Fruit fly (Drosophila melanogaster) whole organism, prepupa: Measurements from ENCODE around the gene CG7695.
A peak's percentile ranks its signal among the peaks of the same experiment; 100 is the strongest.

Experiments
- Blimp-1 ChIP-seq: fragments of 200-800 bp; sonication (Bioruptor generic); optimal IDR thresholded peaks from 3 replicates; lab custom pipeline; 2017; ENCODE audit warnings: missing biosample characterization, missing genetic modification characterization, mild to moderate bottlenecking, moderate library complexity, missing genetic modification reagents
- CG10631 ChIP-seq: fragments of 200-800 bp; sonication (Bioruptor generic); optimal IDR thresholded peaks from 2 replicates; lab custom pipeline; 2016; ENCODE audit warnings: missing biosample characterization, missing genetic modification characterization
- CG10669 ChIP-seq: fragments of 200-800 bp; sonication (Bioruptor generic); optimal IDR thresholded peaks from 3 replicates; lab custom pipeline; 2018; ENCODE audit warnings: missing biosample characterization, mild to moderate bottlenecking, missing genetic modification characterization, moderate library complexity
- CG11294 ChIP-seq: fragments of 200-800 bp; sonication (Bioruptor generic); IDR thresholded peaks from 2 replicates; pipeline ENCODE4 v1.3.6; 2022; ENCODE audit warnings: missing biosample characterization, missing genetic modification characterization
- CG15336 ChIP-seq: fragments of 200-800 bp; sonication (Bioruptor generic); IDR thresholded peaks from 2 replicates; pipeline ENCODE4 v1.3.6; 2022; ENCODE audit warnings: missing biosample characterization, missing genetic modification characterization
- CG1621 ChIP-seq: fragments of 200-800 bp; sonication (Bioruptor generic); optimal IDR thresholded peaks from 3 replicates; lab custom pipeline; 2018; ENCODE audit warnings: missing biosample characterization, mild to moderate bottlenecking, missing genetic modification characterization
- CG16779 ChIP-seq: fragments of 200-800 bp; sonication (Bioruptor generic); optimal IDR thresholded peaks from 3 replicates; lab custom pipeline; 2017; ENCODE audit warnings: missing biosample characterization, mild to moderate bottlenecking, missing genetic modification characterization
- CG3032 ChIP-seq: fragments of 200-800 bp; optimal IDR thresholded peaks from 2 replicates; lab custom pipeline; 2019; ENCODE audit warnings: missing biosample characterization, mild to moderate bottlenecking, missing genetic modification characterization, moderate library complexity
- CG31627 ChIP-seq: fragments of 200-800 bp; sonication (Bioruptor generic); optimal IDR thresholded peaks from 3 replicates; lab custom pipeline; 2016; ENCODE audit warnings: missing biosample characterization, missing genetic modification characterization
- CG34406 ChIP-seq: fragments of 200-800 bp; sonication (Bioruptor generic); optimal IDR thresholded peaks from 3 replicates; lab custom pipeline; 2016; ENCODE audit warnings: missing biosample characterization, missing genetic modification characterization
- CG3919 ChIP-seq: fragments of 200-800 bp; sonication (Bioruptor generic); optimal IDR thresholded peaks from 3 replicates; lab custom pipeline; 2016; ENCODE audit warnings: missing biosample characterization, missing genetic modification characterization
- CG4318 ChIP-seq: fragments of 200-800 bp; sonication (Bioruptor generic); optimal IDR thresholded peaks from 3 replicates; lab custom pipeline; 2017; ENCODE audit warnings: missing biosample characterization, mild to moderate bottlenecking, missing genetic modification characterization
- CG6163 ChIP-seq: fragments of 200-800 bp; sonication (Bioruptor generic); IDR thresholded peaks from 3 replicates; pipeline ENCODE4 v1.3.6; 2022; ENCODE audit warnings: missing biosample characterization, missing genetic modification characterization
- CG6792 ChIP-seq: fragments of 200-800 bp; sonication (Bioruptor generic); optimal IDR thresholded peaks from 3 replicates; lab custom pipeline; 2016; ENCODE audit warnings: missing biosample characterization, missing genetic modification characterization
- CG6808 ChIP-seq: fragments of 200-800 bp; sonication (Bioruptor generic); optimal IDR thresholded peaks from 3 replicates; lab custom pipeline; 2017; ENCODE audit warnings: missing biosample characterization, missing genetic modification characterization, mild to moderate bottlenecking, moderate library complexity, missing genetic modification reagents
- CG6854 ChIP-seq: fragments of 200-800 bp; sonication (Bioruptor generic); optimal IDR thresholded peaks from 2 replicates; lab custom pipeline; 2017; ENCODE audit warnings: missing biosample characterization, mild to moderate bottlenecking, missing genetic modification characterization
- CG7368 ChIP-seq: fragments of 200-800 bp; sonication (Bioruptor generic); optimal IDR thresholded peaks from 3 replicates; lab custom pipeline; 2016; ENCODE audit warnings: missing biosample characterization, missing genetic modification characterization
- CG8119 ChIP-seq: fragments of 200-800 bp; sonication (Bioruptor generic); IDR thresholded peaks from 3 replicates; pipeline ENCODE4 v1.3.6; 2022; ENCODE audit warnings: missing biosample characterization, missing genetic modification characterization
- CG8319 ChIP-seq: fragments of 200-800 bp; sonication (Bioruptor generic); optimal IDR thresholded peaks from 3 replicates; lab custom pipeline; 2016; ENCODE audit warnings: missing biosample characterization, missing genetic modification characterization
- CG8632 ChIP-seq: fragments of 200-800 bp; sonication (Bioruptor generic); optimal IDR thresholded peaks from 3 replicates; lab custom pipeline; 2016; ENCODE audit warnings: missing biosample characterization, missing genetic modification characterization
- CG9139 ChIP-seq: fragments of 200-800 bp; sonication (Bioruptor generic); optimal IDR thresholded peaks from 3 replicates; lab custom pipeline; 2017; ENCODE audit warnings: missing biosample characterization, mild to moderate bottlenecking, missing genetic modification characterization
- Eip75B ChIP-seq: fragments of 200-800 bp; sonication (Bioruptor generic); optimal IDR thresholded peaks from 3 replicates; lab custom pipeline; 2016; ENCODE audit warnings: missing biosample characterization, missing genetic modification characterization
- Eip78C ChIP-seq: fragments of 200-800 bp; sonication (Bioruptor generic); peaks from one replicate; lab custom pipeline; 2016; ENCODE audit warnings: missing biosample characterization, missing genetic modification characterization
- Eip93F ChIP-seq: fragments of 200-800 bp; sonication (Bioruptor generic); optimal IDR thresholded peaks from 2 replicates; lab custom pipeline; 2016; ENCODE audit warnings: missing biosample characterization, mild to moderate bottlenecking, missing genetic modification characterization
- Ets21C ChIP-seq: fragments of 200-800 bp; sonication (Bioruptor generic); optimal IDR thresholded peaks from 3 replicates; lab custom pipeline; 2016; ENCODE audit warnings: missing biosample characterization, missing genetic modification characterization
- Ets96B ChIP-seq: fragments of 200-800 bp; optimal IDR thresholded peaks from 2 replicates; lab custom pipeline; 2019; ENCODE audit warnings: missing biosample characterization, mild to moderate bottlenecking, missing genetic modification characterization, moderate library complexity
- Gug ChIP-seq: fragments of 200-800 bp; sonication (Bioruptor generic); IDR thresholded peaks from 2 replicates; pipeline ENCODE4 v1.3.6; 2022; ENCODE audit warnings: missing biosample characterization, missing genetic modification characterization
- Hr38 ChIP-seq: sonication (Bioruptor generic); optimal IDR thresholded peaks from 2 replicates; lab custom pipeline; 2016; ENCODE audit warnings: missing biosample characterization, missing genetic modification characterization
- Hr39 ChIP-seq: fragments of 200-800 bp; sonication (Bioruptor generic); optimal IDR thresholded peaks from 2 replicates; lab custom pipeline; 2016; ENCODE audit warnings: missing biosample characterization, missing genetic modification characterization
- Hr4 ChIP-seq: fragments of 200-800 bp; sonication (Bioruptor generic); optimal IDR thresholded peaks from 3 replicates; lab custom pipeline; 2016; ENCODE audit warnings: missing biosample characterization, missing genetic modification characterization
- Lpt ChIP-seq: fragments of 200-800 bp; sonication (Bioruptor generic); optimal IDR thresholded peaks from 3 replicates; lab custom pipeline; 2016; ENCODE audit warnings: missing biosample characterization, missing genetic modification characterization
- Met ChIP-seq: fragments of 200-800 bp; sonication (Bioruptor generic); optimal IDR thresholded peaks from 3 replicates; lab custom pipeline; 2016; ENCODE audit warnings: missing biosample characterization, missing genetic modification characterization
- OdsH ChIP-seq: fragments of 200-800 bp; sonication (Bioruptor generic); optimal IDR thresholded peaks from 3 replicates; lab custom pipeline; 2016; ENCODE audit warnings: missing biosample characterization, missing genetic modification characterization
- Sox102F ChIP-seq: fragments of 200-800 bp; sonication (Bioruptor generic); optimal IDR thresholded peaks from 2 replicates; lab custom pipeline; 2016; ENCODE audit warnings: missing biosample characterization, mild to moderate bottlenecking, missing genetic modification characterization
- Sox14 ChIP-seq: fragments of 200-800 bp; sonication (Bioruptor generic); optimal IDR thresholded peaks from 3 replicates; lab custom pipeline; 2016; ENCODE audit warnings: missing biosample characterization, missing genetic modification characterization
- Sox15 ChIP-seq: fragments of 200-800 bp; sonication (Bioruptor generic); optimal IDR thresholded peaks from 3 replicates; lab custom pipeline; 2016; ENCODE audit warnings: missing biosample characterization, missing genetic modification characterization
- achi ChIP-seq: fragments of 200-800 bp; sonication (Bioruptor generic); optimal IDR thresholded peaks from 3 replicates; lab custom pipeline; 2016; ENCODE audit warnings: missing biosample characterization, missing genetic modification characterization
- acj6 ChIP-seq: fragments of 200-800 bp; sonication (Bioruptor generic); optimal IDR thresholded peaks from 3 replicates; lab custom pipeline; 2016; ENCODE audit warnings: missing biosample characterization, missing genetic modification characterization
- cyc ChIP-seq: fragments of 200-800 bp; sonication (Bioruptor generic); optimal IDR thresholded peaks from 3 replicates; lab custom pipeline; 2016; ENCODE audit warnings: missing biosample characterization, missing genetic modification characterization
- dac ChIP-seq: fragments of 200-800 bp; sonication (Bioruptor generic); optimal IDR thresholded peaks from 2 replicates; lab custom pipeline; 2017; ENCODE audit warnings: missing biosample characterization, mild to moderate bottlenecking, missing genetic modification characterization
- dsx ChIP-seq: fragments of 200-800 bp; optimal IDR thresholded peaks from 3 replicates; lab custom pipeline; 2019; ENCODE audit warnings: missing biosample characterization, mild to moderate bottlenecking, missing genetic modification characterization, moderate library complexity; ENCODE audit not compliant: poor library complexity, severe bottlenecking
- eg ChIP-seq: fragments of 200-800 bp; sonication (Bioruptor generic); IDR thresholded peaks from 3 replicates; pipeline ENCODE4 v1.3.6; 2022; ENCODE audit warnings: missing biosample characterization, missing genetic modification characterization
- esn ChIP-seq: fragments of 200-800 bp; sonication (Bioruptor generic); optimal IDR thresholded peaks from 2 replicates; lab custom pipeline; 2016; ENCODE audit warnings: missing biosample characterization, mild to moderate bottlenecking, missing genetic modification characterization, moderate library complexity
- fd59A ChIP-seq: fragments of 200-800 bp; sonication (Bioruptor generic); optimal IDR thresholded peaks from 2 replicates; lab custom pipeline; 2017; ENCODE audit warnings: missing biosample characterization, mild to moderate bottlenecking, missing genetic modification characterization, missing genetic modification reagents
- fd85E ChIP-seq: fragments of 200-800 bp; sonication (Bioruptor generic); optimal IDR thresholded peaks from 3 replicates; lab custom pipeline; 2016; ENCODE audit warnings: missing biosample characterization, missing genetic modification characterization
- lz ChIP-seq: fragments of 200-800 bp; sonication (Bioruptor generic); optimal IDR thresholded peaks from 3 replicates; lab custom pipeline; 2016; ENCODE audit warnings: missing biosample characterization, missing genetic modification characterization
- net ChIP-seq: fragments of 200-800 bp; sonication (Bioruptor generic); optimal IDR thresholded peaks from 3 replicates; lab custom pipeline; 2016; ENCODE audit warnings: missing biosample characterization, missing genetic modification characterization
- pdm3 ChIP-seq: fragments of 200-800 bp; sonication (Bioruptor generic); optimal IDR thresholded peaks from 3 replicates; lab custom pipeline; 2016; ENCODE audit warnings: missing biosample characterization, missing genetic modification characterization
- salr ChIP-seq, 2 experiments: fragments of 200-800 bp; sonication (Bioruptor generic); optimal IDR thresholded peaks; 3 replicates each; lab custom pipeline; 2016 to 2018; ENCODE audit warnings: missing biosample characterization in 2 of 2, missing genetic modification characterization in 2 of 2, mild to moderate bottlenecking in 1 of 2
- spab ChIP-seq: fragments of 200-800 bp; sonication (Bioruptor generic); optimal IDR thresholded peaks from 2 replicates; lab custom pipeline; 2017; ENCODE audit warnings: missing biosample characterization, mild to moderate bottlenecking, missing genetic modification characterization, missing genetic modification reagents
- ss ChIP-seq, 2 experiments: fragments of 200-800 bp; sonication (Bioruptor generic); optimal IDR thresholded peaks; 2 replicates in 1 of 2; 3 replicates in 1 of 2; lab custom pipeline; 2017 to 2018; ENCODE audit warnings: mild to moderate bottlenecking in 2 of 2, missing biosample characterization in 2 of 2, missing genetic modification characterization in 2 of 2, moderate library complexity in 1 of 2
- svp ChIP-seq: fragments of 200-800 bp; sonication (Bioruptor generic); peaks from one replicate; lab custom pipeline; 2016; ENCODE audit warnings: missing biosample characterization, missing genetic modification characterization
- vri ChIP-seq: fragments of 200-800 bp; sonication (Bioruptor generic); optimal IDR thresholded peaks from 3 replicates; lab custom pipeline; 2016; ENCODE audit warnings: missing biosample characterization, mild to moderate bottlenecking, missing genetic modification characterization

CG7695 gene

DNA sequence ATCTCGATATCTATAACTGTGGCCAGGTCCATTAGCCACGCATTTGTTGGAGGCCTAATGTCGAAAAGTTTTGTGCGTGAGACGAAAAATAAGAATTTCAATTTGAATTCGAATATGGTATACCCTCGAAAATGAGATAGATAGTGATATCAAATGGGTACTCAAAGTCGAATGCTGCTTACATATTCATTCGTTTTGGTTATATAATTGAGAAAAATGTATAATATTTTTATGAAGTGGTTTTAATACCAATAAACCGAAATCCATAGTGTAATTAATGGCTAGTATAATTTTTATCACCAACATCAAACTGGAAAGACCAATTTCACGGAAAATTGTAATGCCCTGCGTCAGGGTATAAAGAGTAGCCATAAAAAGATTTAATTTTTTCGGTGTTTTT is 15.8 kb upstream of the CG7695 start:
- no peak for TF ChIP-seq lz (GFP tag; lab: Kevin White, UChicago)
- TF ChIP-seq Sox14 (GFP tag; lab: Kevin White, UChicago) = no peak
- TF ChIP-seq CG3919 (GFP tag; lab: Kevin White, UChicago) = no peak
- no peak for TF ChIP-seq Ets21C (GFP tag; lab: Kevin White, UChicago)
- no peak for TF ChIP-seq fd85E (GFP tag; lab: Kevin White, UChicago)
- no peak for TF ChIP-seq CG31627
- TF ChIP-seq CG4318 (GFP tag; lab: Kevin White, UChicago) = peak; percentile 18
- TF ChIP-seq fd59A (GFP tag; lab: Kevin White, UChicago) = no peak
- no peak for TF ChIP-seq Sox15 (GFP tag; lab: Kevin White, UChicago)
- no peak for TF ChIP-seq Lpt
- no peak for TF ChIP-seq Hr39 (GFP tag; lab: Kevin White, UChicago)
- no peak for TF ChIP-seq CG1621 (tag; lab: Kevin White, UChicago)
- no peak for TF ChIP-seq CG9139 (GFP tag; lab: Kevin White, UChicago)
- peak; percentile 52 for TF ChIP-seq Hr4
- TF ChIP-seq CG3032 (tag; lab: Kevin White, UChicago) = no peak
- TF ChIP-seq CG16779 (tag; lab: Kevin White, UChicago) = no peak
- no peak for TF ChIP-seq CG10631 (GFP tag; lab: Kevin White, UChicago)
- TF ChIP-seq pdm3 (GFP tag; lab: Kevin White, UChicago) = no peak
- TF ChIP-seq Hr38 (GFP tag; lab: Kevin White, UChicago) = no peak
- no peak for TF ChIP-seq Eip75B (GFP tag; lab: Kevin White, UChicago)
- 0 out of 3 replicates have a peak, but pooled peaks have one; percentile 47 for TF ChIP-seq eg (GFP tag; lab: Robert Waterston, UW)
- TF ChIP-seq Met (GFP tag; lab: Kevin White, UChicago) = peak; percentile 9
- TF ChIP-seq CG34406 (GFP tag; lab: Kevin White, UChicago) = no peak
- TF ChIP-seq acj6 (GFP tag; lab: Kevin White, UChicago) = no peak
- TF ChIP-seq Blimp-1 (GFP tag; lab: Kevin White, UChicago) = no peak
- no peak for TF ChIP-seq CG6808
- TF ChIP-seq Eip78C (GFP tag; lab: Kevin White, UChicago) = peak; percentile 60
- TF ChIP-seq CG7368 (GFP tag; lab: Kevin White, UChicago) = no peak
- peak; percentile 24 for TF ChIP-seq net
- TF ChIP-seq Gug (GFP tag; lab: Robert Waterston, UW) = no peak
- TF ChIP-seq dac = no peak
- TF ChIP-seq CG15336 (GFP tag; lab: Robert Waterston, UW) = 0 out of 2 replicates have a peak, but pooled peaks have one; percentile 57
- TF ChIP-seq cyc (GFP tag; lab: Kevin White, UChicago) = no peak
- TF ChIP-seq CG8319 = no peak
- no peak for TF ChIP-seq spab (GFP tag; lab: Kevin White, UChicago)
- no peak for TF ChIP-seq CG10669 (GFP tag; lab: Kevin White, UChicago)
- no peak for TF ChIP-seq salr (GFP tag; optimal IDR thresholded peaks at IDR 0.05; lab: Kevin White, UChicago)
- no peak for TF ChIP-seq Ets96B (tag; lab: Kevin White, UChicago)
- no peak for TF ChIP-seq achi (GFP tag; lab: Kevin White, UChicago)
- no peak for TF ChIP-seq CG6163 (GFP tag; lab: Robert Waterston, UW)
- TF ChIP-seq OdsH = peak; percentile 18
- TF ChIP-seq Eip93F (GFP tag; lab: Kevin White, UChicago) = no peak
- TF ChIP-seq CG8632 (GFP tag; lab: Kevin White, UChicago) = no peak
- no peak for TF ChIP-seq CG6792 (GFP tag; lab: Kevin White, UChicago)
- no peak for TF ChIP-seq dsx (GFP tag; lab: Kevin White, UChicago)
- 0 out of 2 replicates have a peak, but pooled peaks have one; percentile 23 for TF ChIP-seq CG11294
- TF ChIP-seq CG8119 (GFP tag; lab: Robert Waterston, UW) = peak; percentile 60; the same call in 2 of the 3 replicates
- TF ChIP-seq ss (GFP tag; optimal IDR thresholded peaks at IDR 0.05; lab: Kevin White, UChicago) = no peak
- TF ChIP-seq vri = no peak
- no peak for TF ChIP-seq esn (GFP tag; lab: Kevin White, UChicago)
- TF ChIP-seq svp = no peak
- TF ChIP-seq Sox102F (GFP tag; lab: Kevin White, UChicago) = peak; percentile 8
- TF ChIP-seq CG6854 (GFP tag; lab: Kevin White, UChicago) = no peak
